Fruit fly (Drosophila melanogaster) whole organism, prepupa: ENCODE results near the gene hyx.

Experiments used
- CG10631 ChIP-seq: fragments of 200-800 bp; sonication (Bioruptor generic); optimal IDR thresholded peaks from 2 replicates; lab custom pipeline; 2016; ENCODE audit warnings: missing biosample characterization, missing genetic modification characterization
- CG10669 ChIP-seq: fragments of 200-800 bp; sonication (Bioruptor generic); optimal IDR thresholded peaks from 3 replicates; lab custom pipeline; 2018; ENCODE audit warnings: missing biosample characterization, mild to moderate bottlenecking, missing genetic modification characterization, moderate library complexity
- CG11762 ChIP-seq: fragments of 200-800 bp; sonication (Bioruptor generic); optimal IDR thresholded peaks from 3 replicates; lab custom pipeline; 2016; ENCODE audit warnings: missing biosample characterization, missing genetic modification characterization; ENCODE audit not compliant: insufficient read depth
- CG16779 ChIP-seq: fragments of 200-800 bp; sonication (Bioruptor generic); optimal IDR thresholded peaks from 3 replicates; lab custom pipeline; 2017; ENCODE audit warnings: missing biosample characterization, mild to moderate bottlenecking, missing genetic modification characterization
- CG3032 ChIP-seq: fragments of 200-800 bp; optimal IDR thresholded peaks from 2 replicates; lab custom pipeline; 2019; ENCODE audit warnings: missing biosample characterization, mild to moderate bottlenecking, missing genetic modification characterization, moderate library complexity
- CG31627 ChIP-seq: fragments of 200-800 bp; sonication (Bioruptor generic); optimal IDR thresholded peaks from 3 replicates; lab custom pipeline; 2016; ENCODE audit warnings: missing biosample characterization, missing genetic modification characterization
- CG3919 ChIP-seq: fragments of 200-800 bp; sonication (Bioruptor generic); optimal IDR thresholded peaks from 3 replicates; lab custom pipeline; 2016; ENCODE audit warnings: missing biosample characterization, missing genetic modification characterization
- CG4318 ChIP-seq: fragments of 200-800 bp; sonication (Bioruptor generic); optimal IDR thresholded peaks from 3 replicates; lab custom pipeline; 2017; ENCODE audit warnings: missing biosample characterization, mild to moderate bottlenecking, missing genetic modification characterization
- CG6163 ChIP-seq: fragments of 200-800 bp; sonication (Bioruptor generic); IDR thresholded peaks from 3 replicates; pipeline ENCODE4 v1.3.6; 2022; ENCODE audit warnings: missing biosample characterization, missing genetic modification characterization
- CG6792 ChIP-seq: fragments of 200-800 bp; sonication (Bioruptor generic); optimal IDR thresholded peaks from 3 replicates; lab custom pipeline; 2016; ENCODE audit warnings: missing biosample characterization, missing genetic modification characterization
- CG6808 ChIP-seq: fragments of 200-800 bp; sonication (Bioruptor generic); optimal IDR thresholded peaks from 3 replicates; lab custom pipeline; 2017; ENCODE audit warnings: missing biosample characterization, missing genetic modification characterization, mild to moderate bottlenecking, moderate library complexity, missing genetic modification reagents
- CG6854 ChIP-seq: fragments of 200-800 bp; sonication (Bioruptor generic); optimal IDR thresholded peaks from 2 replicates; lab custom pipeline; 2017; ENCODE audit warnings: missing biosample characterization, mild to moderate bottlenecking, missing genetic modification characterization
- CG8119 ChIP-seq: fragments of 200-800 bp; sonication (Bioruptor generic); IDR thresholded peaks from 3 replicates; pipeline ENCODE4 v1.3.6; 2022; ENCODE audit warnings: missing biosample characterization, missing genetic modification characterization
- CG8319 ChIP-seq: fragments of 200-800 bp; sonication (Bioruptor generic); optimal IDR thresholded peaks from 3 replicates; lab custom pipeline; 2016; ENCODE audit warnings: missing biosample characterization, missing genetic modification characterization
- CG8632 ChIP-seq: fragments of 200-800 bp; sonication (Bioruptor generic); optimal IDR thresholded peaks from 3 replicates; lab custom pipeline; 2016; ENCODE audit warnings: missing biosample characterization, missing genetic modification characterization
- CG9139 ChIP-seq: fragments of 200-800 bp; sonication (Bioruptor generic); optimal IDR thresholded peaks from 3 replicates; lab custom pipeline; 2017; ENCODE audit warnings: missing biosample characterization, mild to moderate bottlenecking, missing genetic modification characterization
- Eip78C ChIP-seq: fragments of 200-800 bp; sonication (Bioruptor generic); peaks from one replicate; lab custom pipeline; 2016; ENCODE audit warnings: missing biosample characterization, missing genetic modification characterization
- Eip93F ChIP-seq: fragments of 200-800 bp; sonication (Bioruptor generic); optimal IDR thresholded peaks from 2 replicates; lab custom pipeline; 2016; ENCODE audit warnings: missing biosample characterization, mild to moderate bottlenecking, missing genetic modification characterization
- Ets21C ChIP-seq: fragments of 200-800 bp; sonication (Bioruptor generic); optimal IDR thresholded peaks from 3 replicates; lab custom pipeline; 2016; ENCODE audit warnings: missing biosample characterization, missing genetic modification characterization
- Ets96B ChIP-seq: fragments of 200-800 bp; optimal IDR thresholded peaks from 2 replicates; lab custom pipeline; 2019; ENCODE audit warnings: missing biosample characterization, mild to moderate bottlenecking, missing genetic modification characterization, moderate library complexity
- Gug ChIP-seq: fragments of 200-800 bp; sonication (Bioruptor generic); IDR thresholded peaks from 2 replicates; pipeline ENCODE4 v1.3.6; 2022; ENCODE audit warnings: missing biosample characterization, missing genetic modification characterization
- Hr38 ChIP-seq: sonication (Bioruptor generic); optimal IDR thresholded peaks from 2 replicates; lab custom pipeline; 2016; ENCODE audit warnings: missing biosample characterization, missing genetic modification characterization
- Hr4 ChIP-seq: fragments of 200-800 bp; sonication (Bioruptor generic); optimal IDR thresholded peaks from 3 replicates; lab custom pipeline; 2016; ENCODE audit warnings: missing biosample characterization, missing genetic modification characterization
- Met ChIP-seq: fragments of 200-800 bp; sonication (Bioruptor generic); optimal IDR thresholded peaks from 3 replicates; lab custom pipeline; 2016; ENCODE audit warnings: missing biosample characterization, missing genetic modification characterization
- Smox ChIP-seq: fragments of 200-800 bp; sonication (Bioruptor generic); optimal IDR thresholded peaks from 3 replicates; lab custom pipeline; 2016; ENCODE audit warnings: missing biosample characterization, missing genetic modification characterization
- Sox102F ChIP-seq: fragments of 200-800 bp; sonication (Bioruptor generic); optimal IDR thresholded peaks from 2 replicates; lab custom pipeline; 2016; ENCODE audit warnings: missing biosample characterization, mild to moderate bottlenecking, missing genetic modification characterization
- Sox14 ChIP-seq: fragments of 200-800 bp; sonication (Bioruptor generic); optimal IDR thresholded peaks from 3 replicates; lab custom pipeline; 2016; ENCODE audit warnings: missing biosample characterization, missing genetic modification characterization
- Sox15 ChIP-seq: fragments of 200-800 bp; sonication (Bioruptor generic); optimal IDR thresholded peaks from 3 replicates; lab custom pipeline; 2016; ENCODE audit warnings: missing biosample characterization, missing genetic modification characterization
- acj6 ChIP-seq: fragments of 200-800 bp; sonication (Bioruptor generic); optimal IDR thresholded peaks from 3 replicates; lab custom pipeline; 2016; ENCODE audit warnings: missing biosample characterization, missing genetic modification characterization
- cyc ChIP-seq: fragments of 200-800 bp; sonication (Bioruptor generic); optimal IDR thresholded peaks from 3 replicates; lab custom pipeline; 2016; ENCODE audit warnings: missing biosample characterization, missing genetic modification characterization
- dac ChIP-seq: fragments of 200-800 bp; sonication (Bioruptor generic); optimal IDR thresholded peaks from 2 replicates; lab custom pipeline; 2017; ENCODE audit warnings: missing biosample characterization, mild to moderate bottlenecking, missing genetic modification characterization
- dsx ChIP-seq: fragments of 200-800 bp; optimal IDR thresholded peaks from 3 replicates; lab custom pipeline; 2019; ENCODE audit warnings: missing biosample characterization, mild to moderate bottlenecking, missing genetic modification characterization, moderate library complexity; ENCODE audit not compliant: poor library complexity, severe bottlenecking
- eg ChIP-seq: fragments of 200-800 bp; sonication (Bioruptor generic); IDR thresholded peaks from 3 replicates; pipeline ENCODE4 v1.3.6; 2022; ENCODE audit warnings: missing biosample characterization, missing genetic modification characterization
- esn ChIP-seq: fragments of 200-800 bp; sonication (Bioruptor generic); optimal IDR thresholded peaks from 2 replicates; lab custom pipeline; 2016; ENCODE audit warnings: missing biosample characterization, mild to moderate bottlenecking, missing genetic modification characterization, moderate library complexity
- fd59A ChIP-seq: fragments of 200-800 bp; sonication (Bioruptor generic); optimal IDR thresholded peaks from 2 replicates; lab custom pipeline; 2017; ENCODE audit warnings: missing biosample characterization, mild to moderate bottlenecking, missing genetic modification characterization, missing genetic modification reagents
- lz ChIP-seq: fragments of 200-800 bp; sonication (Bioruptor generic); optimal IDR thresholded peaks from 3 replicates; lab custom pipeline; 2016; ENCODE audit warnings: missing biosample characterization, missing genetic modification characterization
- net ChIP-seq: fragments of 200-800 bp; sonication (Bioruptor generic); optimal IDR thresholded peaks from 3 replicates; lab custom pipeline; 2016; ENCODE audit warnings: missing biosample characterization, missing genetic modification characterization
- pdm3 ChIP-seq: fragments of 200-800 bp; sonication (Bioruptor generic); optimal IDR thresholded peaks from 3 replicates; lab custom pipeline; 2016; ENCODE audit warnings: missing biosample characterization, missing genetic modification characterization
- salr ChIP-seq, 2 experiments: fragments of 200-800 bp; sonication (Bioruptor generic); optimal IDR thresholded peaks; 3 replicates each; lab custom pipeline; 2016 to 2018; ENCODE audit warnings: missing biosample characterization in 2 of 2, missing genetic modification characterization in 2 of 2, mild to moderate bottlenecking in 1 of 2
- spab ChIP-seq: fragments of 200-800 bp; sonication (Bioruptor generic); optimal IDR thresholded peaks from 2 replicates; lab custom pipeline; 2017; ENCODE audit warnings: missing biosample characterization, mild to moderate bottlenecking, missing genetic modification characterization, missing genetic modification reagents
- ss ChIP-seq, 2 experiments: fragments of 200-800 bp; sonication (Bioruptor generic); optimal IDR thresholded peaks; 2 replicates in 1 of 2; 3 replicates in 1 of 2; lab custom pipeline; 2017 to 2018; ENCODE audit warnings: mild to moderate bottlenecking in 2 of 2, missing biosample characterization in 2 of 2, missing genetic modification characterization in 2 of 2, moderate library complexity in 1 of 2
- svp ChIP-seq: fragments of 200-800 bp; sonication (Bioruptor generic); peaks from one replicate; lab custom pipeline; 2016; ENCODE audit warnings: missing biosample characterization, missing genetic modification characterization
- topi ChIP-seq: fragments of 200-800 bp; sonication (Bioruptor generic); optimal IDR thresholded peaks from 3 replicates; lab custom pipeline; 2016; ENCODE audit warnings: missing biosample characterization, missing genetic modification characterization
- vri ChIP-seq: fragments of 200-800 bp; sonication (Bioruptor generic); optimal IDR thresholded peaks from 3 replicates; lab custom pipeline; 2016; ENCODE audit warnings: missing biosample characterization, mild to moderate bottlenecking, missing genetic modification characterization

The hyx gene

dm6 chr3R:9033619-9034401, 4.8 kb upstream of the hyx start (continued):
- TF ChIP-seq Sox14 (peak; percentile 82), Hr38 (GFP tag; lab: Kevin White, UChicago) (no peak), CG4318 (GFP tag; lab: Kevin White, UChicago) (peak; percentile 76), topi (peak; percentile 88), Gug (peak; percentile 49), net (peak; percentile 87), dac (peak; percentile 69), CG8632 (GFP tag; lab: Kevin White, UChicago) (peak; percentile 86), Sox102F (GFP tag; lab: Kevin White, UChicago) (peak; percentile 83), CG3919 (GFP tag; lab: Kevin White, UChicago) (peak; percentile 78), Ets96B (tag; lab: Kevin White, UChicago) (peak; percentile 90), Met (peak; percentile 87), Sox15 (GFP tag; lab: Kevin White, UChicago) (peak; percentile 52), acj6 (GFP tag; lab: Kevin White, UChicago) (peak; percentile 81), Smox (GFP tag; lab: Kevin White, UChicago) (peak; percentile 84), spab (GFP tag; lab: Kevin White, UChicago) (peak; percentile 84), vri (GFP tag; lab: Kevin White, UChicago) (peak; percentile 63), Ets21C (GFP tag; lab: Kevin White, UChicago) (peak; percentile 64), ss (GFP tag; optimal IDR thresholded peaks at IDR 0.05; lab: Kevin White, UChicago) (peak; percentile 80 to 87), CG11762 (GFP tag; lab: Kevin White, UChicago) (peak; percentile 70), CG8319 (GFP tag; lab: Kevin White, UChicago) (peak; percentile 50), pdm3 (GFP tag; lab: Kevin White, UChicago) (peak; percentile 81), dsx (GFP tag; lab: Kevin White, UChicago) (peak; percentile 83), Hr4 (GFP tag; lab: Kevin White, UChicago) (peak; percentile 77)

dm6 chr3R:9035252-9035651, 3.3 kb upstream of the hyx start:
- peak; percentile 52 for TF ChIP-seq Eip78C (GFP tag; lab: Kevin White, UChicago)
- TF ChIP-seq net: no peak
- TF ChIP-seq CG16779 (tag; lab: Kevin White, UChicago): no peak
- no peak for TF ChIP-seq salr (GFP tag; optimal IDR thresholded peaks at IDR 0.05; lab: Kevin White, UChicago)
- no peak for TF ChIP-seq Met
- TF ChIP-seq lz (GFP tag; lab: Kevin White, UChicago): peak; percentile 21
- peak; percentile 38 for TF ChIP-seq esn (GFP tag; lab: Kevin White, UChicago)
- no peak for TF ChIP-seq Ets96B (tag; lab: Kevin White, UChicago)
- TF ChIP-seq svp (GFP tag; lab: Kevin White, UChicago): peak; percentile 59
- no peak for TF ChIP-seq Sox15 (GFP tag; lab: Kevin White, UChicago)
- TF ChIP-seq cyc (GFP tag; lab: Kevin White, UChicago): peak; percentile 7
- no peak for TF ChIP-seq Sox102F (GFP tag; lab: Kevin White, UChicago)
- no peak for TF ChIP-seq CG9139
- no peak for TF ChIP-seq CG6808
- no peak for TF ChIP-seq CG10631
- no peak for TF ChIP-seq CG10669 (GFP tag; lab: Kevin White, UChicago)
- TF ChIP-seq topi: peak; percentile 15
- TF ChIP-seq CG31627 (GFP tag; lab: Kevin White, UChicago): peak; percentile 3

- TF ChIP-seq CG6854 (GFP tag; lab: Kevin White, UChicago) (no peak), Eip93F (no peak), lz (GFP tag; lab: Kevin White, UChicago) (no peak), Sox14 (no peak), eg (GFP tag; lab: Robert Waterston, UW) (no peak), CG3032 (tag; lab: Kevin White, UChicago) (no peak), dac (no peak), cyc (GFP tag; lab: Kevin White, UChicago) (no peak), acj6 (GFP tag; lab: Kevin White, UChicago) (no peak), Met (no peak), Sox102F (GFP tag; lab: Kevin White, UChicago) (no peak), CG9139 (no peak), fd59A (no peak), CG8119 (GFP tag; lab: Robert Waterston, UW) (no peak), Sox15 (GFP tag; lab: Kevin White, UChicago) (no peak), CG11762 (GFP tag; lab: Kevin White, UChicago) (no peak), Eip78C (GFP tag; lab: Kevin White, UChicago) (no peak), CG6792 (GFP tag; lab: Kevin White, UChicago) (no peak), CG6163 (GFP tag; lab: Robert Waterston, UW) (no peak)
These were observed 614 bp upstream of the hyx start for dm6 chr3R:9037946-9038345.
